In the genomic region with DNA sequence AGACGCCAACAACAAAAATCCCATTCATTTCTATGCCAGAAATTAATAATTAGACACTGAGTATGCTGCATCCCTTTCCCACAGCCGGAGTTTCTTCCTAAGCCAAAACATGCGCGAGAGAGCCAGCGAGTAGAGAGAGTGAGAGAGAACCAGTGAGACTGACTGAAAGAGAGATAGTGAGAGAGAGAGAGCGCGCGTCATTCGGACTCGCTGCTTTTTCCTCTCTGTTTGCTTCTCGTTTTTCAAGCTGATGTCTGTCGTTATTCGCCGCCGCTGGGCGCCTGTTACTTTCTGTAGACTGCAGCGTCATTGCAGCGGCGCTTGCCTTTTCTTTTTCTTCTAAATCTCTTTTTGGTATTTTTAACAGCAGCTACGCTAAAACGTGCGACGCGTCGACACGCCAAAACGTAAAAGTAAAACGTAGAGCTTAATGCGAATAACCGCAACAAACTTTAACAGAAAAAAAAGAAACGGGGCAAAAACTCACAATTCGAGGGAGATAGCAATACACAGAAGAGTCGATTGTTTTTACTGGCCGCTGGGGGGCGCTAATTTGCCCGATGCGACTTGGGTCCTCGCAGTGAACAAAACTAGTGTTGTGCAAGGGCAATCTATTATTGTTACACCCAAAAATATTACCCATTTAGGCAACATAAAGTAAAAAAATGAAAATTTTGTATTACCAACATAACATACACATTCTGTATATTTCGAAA, we compare ENCODE assay signal across 2 fruit fly cellular contexts.
TF ChIP-seq lines count a peak whose summit lies in the region.

No protein-coding gene starts in this region.

TF ChIP-seq in whole organism, embryonic, 481 proteins besides CTCF, POLR2A, EP300 and RAD21 (continued from another document and continues in another):
- TF ChIP-seq grau (tag; optimal IDR thresholded peaks at IDR 0.05; lab: Kevin White, UChicago) (no peak), ato (GFP tag; IDR thresholded peaks at IDR 0.05; lab: Robert Waterston, UW; ENCODE audit: partially characterized antibody) (peak; percentile 58; the same call in 1 of the 2 replicates), Opbp (GFP tag; IDR thresholded peaks at IDR 0.05; lab: Robert Waterston, UW; ENCODE audit: partially characterized antibody) (peak; percentile 48; the same call in 1 of the 3 replicates), CG14965 (GFP tag; optimal IDR thresholded peaks at IDR 0.05; lab: Kevin White, UChicago; ENCODE audit: borderline replicate concordance) (peak; percentile 53), vvl (GFP tag; IDR thresholded peaks at IDR 0.05; lab: Robert Waterston, UW) (peak; percentile 24; the same call in 1 of the 2 replicates), sim (GFP tag; IDR thresholded peaks at IDR 0.05; lab: Robert Waterston, UW) (no peak), Aef1 (GFP tag; IDR thresholded peaks at IDR 0.05; lab: Robert Waterston, UW) (no peak), Abd-B (GFP tag; optimal IDR thresholded peaks at IDR 0.05; lab: Kevin White, UChicago) (peak; percentile 22), scrt (GFP tag; optimal IDR thresholded peaks at IDR 0.05; lab: Kevin White, UChicago) (peak; percentile 26), CG1832 (GFP tag; optimal IDR thresholded peaks at IDR 0.05; lab: Kevin White, UChicago) (peak; percentile 92), CrebB (tag; optimal IDR thresholded peaks at IDR 0.05; lab: Kevin White, UChicago) (peak; percentile 8), lab (GFP tag; optimal IDR thresholded peaks at IDR 0.05; lab: Kevin White, UChicago) (no peak), gce (GFP tag; IDR thresholded peaks at IDR 0.05; lab: Robert Waterston, UW) (peak; percentile 45; the same call in 1 of the 3 replicates), Hey (tag; optimal IDR thresholded peaks at IDR 0.05; lab: Kevin White, UChicago) (no peak), CG5245 (GFP tag; optimal IDR thresholded peaks at IDR 0.05; lab: Kevin White, UChicago) (no peak), CG10543 (GFP tag; optimal IDR thresholded peaks at IDR 0.05; lab: Kevin White, UChicago) (peak; percentile 70), Fer1 (GFP tag; optimal IDR thresholded peaks at IDR 0.05; lab: Kevin White, UChicago) (peak; percentile 4), rib (GFP tag; IDR thresholded peaks at IDR 0.05; lab: Robert Waterston, UW) (peak; percentile 74; the same call in 1 of the 2 replicates), Trl (optimal IDR thresholded peaks at IDR 0.05; lab: Kevin White, UChicago) (peak; percentile 99), Trl (GFP tag; optimal IDR thresholded peaks at IDR 0.05; lab: Kevin White, UChicago) (peak; percentile 61), prd (optimal IDR thresholded peaks at IDR 0.05; lab: Kevin White, UChicago) (no peak), prd (GFP tag; IDR thresholded peaks at IDR 0.05; lab: Robert Waterston, UW) (peak; percentile 37; the same call in 1 of the 3 replicates), Antp (GFP tag; optimal IDR thresholded peaks at IDR 0.05; lab: Kevin White, UChicago) (peak; percentile 35), CG12236 (GFP tag; optimal IDR thresholded peaks at IDR 0.05; lab: Kevin White, UChicago) (no peak), ERR (GFP tag; optimal IDR thresholded peaks at IDR 0.05; lab: Kevin White, UChicago) (peak; percentile 28), CG31365 (tag; optimal IDR thresholded peaks at IDR 0.05; lab: Kevin White, UChicago) (peak; percentile 43), corto (GFP tag; optimal IDR thresholded peaks at IDR 0.05; lab: Kevin White, UChicago) (peak; percentile 39), CG14441 (GFP tag; IDR thresholded peaks at IDR 0.05; lab: Robert Waterston, UW) (0 out of 2 replicates have a peak, but pooled peaks have one; percentile 32), bbx (GFP tag; IDR thresholded peaks at IDR 0.05; lab: Robert Waterston, UW; ENCODE audit: partially characterized antibody) (peak; percentile 61; the same call in 1 of the 2 replicates), CG34422 (GFP tag; IDR thresholded peaks at IDR 0.05; lab: Robert Waterston, UW) (peak; percentile 14; the same call in 1 of the 3 replicates), CHES-1-like (GFP tag; optimal IDR thresholded peaks at IDR 0.05; lab: Kevin White, UChicago) (peak; percentile 1), CG11504 (tag; optimal IDR thresholded peaks at IDR 0.05; lab: Kevin White, UChicago) (peak; percentile 32), Scr (GFP tag; IDR thresholded peaks at IDR 0.05; lab: Robert Waterston, UW; ENCODE audit: partially characterized antibody) (peak; percentile 48; the same call in 1 of the 2 replicates), CG11093 (GFP tag; IDR thresholded peaks at IDR 0.05; lab: Robert Waterston, UW) (no peak), sqz (GFP tag; optimal IDR thresholded peaks at IDR 0.05; lab: Kevin White, UChicago) (peak; percentile 97), CG16863 (GFP tag; optimal IDR thresholded peaks at IDR 0.05; lab: Kevin White, UChicago) (no peak), sens (GFP tag; lab: Kevin White, UChicago) (peak; percentile 74), knrl (GFP tag; IDR thresholded peaks at IDR 0.05; lab: Robert Waterston, UW; ENCODE audit: partially characterized antibody) (peak; percentile 20; the same call in 1 of the 3 replicates), Dp (GFP tag; optimal IDR thresholded peaks at IDR 0.05; lab: Kevin White, UChicago) (no peak), CG12659 (GFP tag; optimal IDR thresholded peaks at IDR 0.05; lab: Kevin White, UChicago) (no peak), sna (GFP tag; IDR thresholded peaks at IDR 0.05; lab: Robert Waterston, UW; ENCODE audit: partially characterized antibody) (peak; percentile 66; the same call in 1 of the 2 replicates), CG12299 (tag; optimal IDR thresholded peaks at IDR 0.05; lab: Kevin White, UChicago) (peak; percentile 43), cwo (GFP tag; optimal IDR thresholded peaks at IDR 0.05; lab: Kevin White, UChicago) (peak; percentile 52), CG7928 (GFP tag; optimal IDR thresholded peaks at IDR 0.05; lab: Kevin White, UChicago) (no peak), HLH4C (GFP tag; IDR thresholded peaks at IDR 0.05; lab: Robert Waterston, UW; ENCODE audit: partially characterized antibody) (peak; percentile 57; the same call in 1 of the 3 replicates), cg (GFP tag; optimal IDR thresholded peaks at IDR 0.05; lab: Kevin White, UChicago) (peak; percentile 14), Drgx (GFP tag; IDR thresholded peaks at IDR 0.05; lab: Robert Waterston, UW) (peak; percentile 31; the same call in 1 of the 2 replicates), kni (GFP tag; optimal IDR thresholded peaks at IDR 0.05; lab: Kevin White, UChicago) (peak; percentile 77), gfzf (GFP tag; optimal IDR thresholded peaks at IDR 0.05; lab: Kevin White, UChicago) (peak; percentile 39), Usf (GFP tag; optimal IDR thresholded peaks at IDR 0.05; lab: Kevin White, UChicago) (no peak), cad (GFP tag; optimal IDR thresholded peaks at IDR 0.05; lab: Kevin White, UChicago) (peak; percentile 51), CG11456 (GFP tag; IDR thresholded peaks at IDR 0.05; lab: Robert Waterston, UW) (peak; percentile 55; the same call in 2 of the 3 replicates), oc (tag; optimal IDR thresholded peaks at IDR 0.05; lab: Kevin White, UChicago) (peak; percentile 35), Dek (tag; optimal IDR thresholded peaks at IDR 0.05; lab: Kevin White, UChicago) (no peak), CG10979 (tag; optimal IDR thresholded peaks at IDR 0.05; lab: Kevin White, UChicago) (no peak), CG8290 (GFP tag; optimal IDR thresholded peaks at IDR 0.05; lab: Kevin White, UChicago) (peak; percentile 92), CG8290 (tag; optimal IDR thresholded peaks at IDR 0.05; lab: Kevin White, UChicago) (peak in 1 of 2 experiments; percentile 32)

TF ChIP-seq in whole organism, prepupa, 60 proteins besides CTCF, POLR2A, EP300 and RAD21 (continued from another document):
- peak; percentile 76 for TF ChIP-seq CG6808 (GFP tag; optimal IDR thresholded peaks at IDR 0.05; lab: Kevin White, UChicago)
- no peak for TF ChIP-seq Ets21C (GFP tag; optimal IDR thresholded peaks at IDR 0.05; lab: Kevin White, UChicago)
